Fruit fly (Drosophila melanogaster): ENCODE data around the gene CG7115.

CG7115 gene

DNA sequence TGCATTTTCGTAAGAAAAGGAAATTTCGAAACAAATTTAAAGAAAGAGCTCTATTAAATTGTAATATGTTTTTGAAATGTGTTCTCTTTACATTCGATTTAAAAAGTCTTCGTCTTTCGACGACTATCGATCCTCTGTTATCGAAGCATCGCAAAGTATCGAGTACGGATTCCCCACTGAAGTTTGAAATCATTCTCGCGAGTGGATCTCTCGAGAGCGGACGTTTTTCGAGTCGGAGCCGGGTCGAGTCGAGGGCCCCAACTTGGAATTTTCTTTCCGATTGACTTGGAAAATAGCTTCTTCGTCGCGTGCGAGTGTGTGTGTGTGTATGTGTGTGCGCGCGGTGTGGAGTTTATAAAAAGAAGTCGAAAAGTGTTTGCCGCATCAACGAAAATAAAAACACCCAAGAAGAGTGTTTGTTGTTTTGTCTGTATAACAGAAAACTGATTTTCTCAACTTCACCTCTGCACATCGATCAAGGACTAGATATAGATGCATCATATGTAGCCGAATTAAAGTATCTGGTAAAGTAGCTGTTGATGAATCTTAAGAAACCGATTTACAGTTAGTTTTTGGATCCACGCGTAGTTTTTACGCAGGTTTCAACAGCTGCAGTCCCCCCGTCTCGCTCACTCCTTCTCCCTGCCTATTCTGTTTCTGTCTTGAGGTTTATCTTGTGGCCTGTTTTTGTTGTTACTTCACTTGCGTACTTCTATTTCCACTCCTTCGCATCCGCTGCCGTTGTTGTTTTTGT lies 9.5 kb upstream of the CG7115 start, which contains the start of gene LanB1 (continued):
- TF ChIP-seq lab (GFP tag; optimal IDR thresholded peaks at IDR 0.05) (peak; percentile 12), CG11456 (GFP tag; IDR thresholded peaks at IDR 0.05) (peak; percentile 21; the same call in 1 of the 3 replicates), Mad (GFP tag; optimal IDR thresholded peaks at IDR 0.05) (no peak), Atf-2 (GFP tag; optimal IDR thresholded peaks at IDR 0.05) (no peak), gem (tag; optimal IDR thresholded peaks at IDR 0.05) (no peak), CG2120 (GFP tag; optimal IDR thresholded peaks at IDR 0.05) (no peak), CG3726 (GFP tag; IDR thresholded peaks at IDR 0.05) (no peak), slou (GFP tag; optimal IDR thresholded peaks at IDR 0.05) (no peak), PHDP (tag; optimal IDR thresholded peaks at IDR 0.05) (no peak), inv (GFP tag; IDR thresholded peaks at IDR 0.05; ENCODE audit: partially characterized antibody) (peak; percentile 31; the same call in 1 of the 2 replicates), CrebB (tag; optimal IDR thresholded peaks at IDR 0.05) (peak; percentile 27), Dll (GFP tag; IDR thresholded peaks at IDR 0.05; ENCODE audit: partially characterized antibody) (peak; percentile 53; the same call in 1 of the 4 replicates), Fer3 (tag; optimal IDR thresholded peaks at IDR 0.05) (no peak), NFAT (GFP tag; IDR thresholded peaks at IDR 0.05) (peak; percentile 59), repo (GFP tag; optimal IDR thresholded peaks at IDR 0.05) (no peak), ci (GFP tag; IDR thresholded peaks at IDR 0.05) (peak; percentile 74; the same call in 2 of the 3 replicates), corto (GFP tag; optimal IDR thresholded peaks at IDR 0.05) (no peak), Hr78 (GFP tag; optimal IDR thresholded peaks at IDR 0.05) (no peak), Stat92E (GFP tag; optimal IDR thresholded peaks at IDR 0.05) (peak in 1 of 3 experiments; percentile 65), CG13287 (GFP tag; IDR thresholded peaks at IDR 0.05; ENCODE audit: partially characterized antibody) (peak; percentile 44), CG11695 (GFP tag; IDR thresholded peaks at IDR 0.05) (no peak), CG10321 (GFP tag; IDR thresholded peaks at IDR 0.05) (no peak), fd64A (GFP tag; optimal IDR thresholded peaks at IDR 0.05) (no peak), CG13123 (GFP tag; optimal IDR thresholded peaks at IDR 0.05) (no peak), CG9437 (GFP tag; optimal IDR thresholded peaks at IDR 0.05) (no peak), CG14014 (GFP tag; IDR thresholded peaks at IDR 0.05) (peak; percentile 9; the same call in 1 of the 2 replicates), unpg (GFP tag; optimal IDR thresholded peaks at IDR 0.05) (no peak), dan (GFP tag; IDR thresholded peaks at IDR 0.05) (no peak), CG9797 (GFP tag; optimal IDR thresholded peaks at IDR 0.05) (no peak), gsb-n (tag; optimal IDR thresholded peaks at IDR 0.05) (no peak), CHES-1-like (GFP tag; optimal IDR thresholded peaks at IDR 0.05) (peak; percentile 11), sqz (GFP tag; optimal IDR thresholded peaks at IDR 0.05) (peak; percentile 26), Oli (tag; optimal IDR thresholded peaks at IDR 0.05) (no peak), Six4 (GFP tag; optimal IDR thresholded peaks at IDR 0.05) (no peak), CG13296 (GFP tag; optimal IDR thresholded peaks at IDR 0.05) (no peak), Asciz (GFP tag; optimal IDR thresholded peaks at IDR 0.05) (no peak), fd102C (GFP tag; optimal IDR thresholded peaks at IDR 0.05) (no peak), lilli (GFP tag; optimal IDR thresholded peaks at IDR 0.05) (no peak), HmgD (GFP tag; optimal IDR thresholded peaks at IDR 0.05) (no peak), CG10979 (tag; optimal IDR thresholded peaks at IDR 0.05) (no peak), knrl (GFP tag; IDR thresholded peaks at IDR 0.05; ENCODE audit: partially characterized antibody) (no peak; the same call in 2 of the 3 replicates), abd-A (tag; optimal IDR thresholded peaks at IDR 0.05) (no peak), so (GFP tag; IDR thresholded peaks at IDR 0.05) (no peak), pho (GFP tag; optimal IDR thresholded peaks at IDR 0.05) (no peak), klu (GFP tag; IDR thresholded peaks at IDR 0.05) (no peak), kah (GFP tag; optimal IDR thresholded peaks at IDR 0.05) (peak; percentile 73), Med (GFP tag) (peak; percentile 75), CG11723 (GFP tag; optimal IDR thresholded peaks at IDR 0.05) (no peak)
